Worm (Caenorhabditis elegans) whole organism, mixed stage, embryonic: ENCODE measurements around the gene ipla-7.

ENCODE experiments used
- M03D4.4 ChIP-seq: sonication (generic microtip); optimal IDR thresholded peaks from 2 replicates; lab custom pipeline; 2017; ENCODE audit warnings: mild to moderate bottlenecking, missing genetic modification characterization, missing compliant biosample characterization
- blmp-1 ChIP-seq: fragments of 150-350 bp; optimal IDR thresholded peaks from 2 replicates; lab custom pipeline; 2014; ENCODE audit warnings: missing biosample characterization, missing genetic modification characterization
- hlh-1 ChIP-seq: fragments of 150-350 bp; optimal IDR thresholded peaks from 2 replicates; lab custom pipeline; 2014; ENCODE audit warnings: missing biosample characterization, missing genetic modification reagents, missing genetic modification characterization
- lin-13 ChIP-seq: fragments of 150-350 bp; optimal IDR thresholded peaks from 2 replicates; lab custom pipeline; 2014; ENCODE audit warnings: missing biosample characterization, missing genetic modification characterization
- mep-1 ChIP-seq: fragments of 150-350 bp; optimal IDR thresholded peaks from 2 replicates; lab custom pipeline; 2017; ENCODE audit warnings: missing biosample characterization, missing genetic modification reagents, missing genetic modification characterization, inconsistent platforms
- mls-2 ChIP-seq: sonication (generic microtip); optimal IDR thresholded peaks from 2 replicates; lab custom pipeline; 2016; ENCODE audit warnings: mild to moderate bottlenecking, missing genetic modification characterization, moderate library complexity, missing compliant biosample characterization
- nhr-76 ChIP-seq: sonication (generic microtip); optimal IDR thresholded peaks from 2 replicates; lab custom pipeline; 2017; ENCODE audit warnings: missing biosample characterization, missing genetic modification characterization
- sem-2 ChIP-seq: fragments of 200-800 bp; sonication (Bioruptor generic); optimal IDR thresholded peaks from 2 replicates; lab custom pipeline; 2018; ENCODE audit warnings: mild to moderate bottlenecking, missing genetic modification characterization, missing compliant biosample characterization
- unc-39 ChIP-seq: fragments of 150-350 bp; optimal IDR thresholded peaks from 2 replicates; lab custom pipeline; 2014; ENCODE audit warnings: missing biosample characterization, missing genetic modification characterization
- ztf-11 ChIP-seq: fragments of 150-350 bp; optimal IDR thresholded peaks from 2 replicates; lab custom pipeline; 2014; ENCODE audit warnings: missing biosample characterization, missing genetic modification characterization

ce11 chrIV:10048268-10048667 is 14.4 kb downstream of the ipla-7 start:
- no peak for TF ChIP-seq mep-1
- TF ChIP-seq blmp-1 (tag; lab: Kevin White, UChicago), result no peak
- peak; percentile 29 for TF ChIP-seq hlh-1 (tag; lab: Kevin White, UChicago)
- no peak for TF ChIP-seq lin-13 (tag; lab: Kevin White, UChicago)
- TF ChIP-seq unc-39, result no peak
- TF ChIP-seq sem-2 (GFP tag; lab: Kevin White, UChicago), result no peak
- no peak for TF ChIP-seq M03D4.4
- TF ChIP-seq mls-2 (tag; lab: Kevin White, UChicago), result no peak
- no peak for TF ChIP-seq nhr-76 (tag; lab: Kevin White, UChicago)
- TF ChIP-seq ztf-11 (tag; lab: Kevin White, UChicago), result no peak
